Fruit fly (Drosophila melanogaster) whole organism, embryonic: ENCODE data around the gene TfIIFbeta.
A peak's percentile ranks its signal among the peaks of the same experiment; 100 is the strongest.

ENCODE experiments used
- Abd-B ChIP-seq: fragments of 200-800 bp; sonication (Bioruptor generic); optimal IDR thresholded peaks from 2 replicates; lab custom pipeline; 2018; ENCODE audit warnings: missing biosample characterization, mild to moderate bottlenecking, missing genetic modification characterization, moderate library complexity
- BEAF-32 ChIP-seq: fragments of 200-800 bp; sonication (Bioruptor generic); optimal IDR thresholded peaks from 3 replicates; lab custom pipeline; 2017; ENCODE audit warnings: missing biosample characterization, missing genetic modification characterization, mild to moderate bottlenecking, moderate library complexity, missing genetic modification reagents
- Blimp-1 ChIP-seq: fragments of 200-800 bp; sonication (Bioruptor generic); optimal IDR thresholded peaks from 3 replicates; lab custom pipeline; 2018; ENCODE audit warnings: missing biosample characterization, missing genetic modification characterization, mild to moderate bottlenecking, moderate library complexity, missing genetic modification reagents
- BtbVII ChIP-seq: fragments of 200-800 bp; sonication (Bioruptor generic); optimal IDR thresholded peaks from 3 replicates; lab custom pipeline; 2017; ENCODE audit warnings: missing biosample characterization, mild to moderate bottlenecking, missing genetic modification characterization
- Bteb2 ChIP-seq: fragments of 200-800 bp; sonication (Bioruptor generic); optimal IDR thresholded peaks from 2 replicates; lab custom pipeline; 2016; ENCODE audit warnings: missing biosample characterization, missing genetic modification characterization
- CG10267 ChIP-seq: fragments of 200-800 bp; sonication (Bioruptor generic); optimal IDR thresholded peaks from 2 replicates; lab custom pipeline; 2018; ENCODE audit warnings: missing biosample characterization, mild to moderate bottlenecking, missing genetic modification characterization, moderate library complexity
- CG1233 ChIP-seq: fragments of 200-800 bp; sonication (Bioruptor generic); optimal IDR thresholded peaks from 4 replicates; lab custom pipeline; 2018; ENCODE audit warnings: missing biosample characterization, mild to moderate bottlenecking, missing genetic modification characterization
- CG13287 ChIP-seq: fragments of 200-800 bp; sonication (Bioruptor generic); IDR thresholded peaks from 2 replicates; pipeline ENCODE4 v1.3.6; 2022; ENCODE audit warnings: missing biosample characterization, missing genetic modification characterization; ENCODE audit not compliant: partially characterized antibody
- CG14667 ChIP-seq: fragments of 200-800 bp; sonication (Bioruptor generic); IDR thresholded peaks from 2 replicates; pipeline ENCODE4 v1.3.6; 2022; ENCODE audit warnings: missing biosample characterization, missing genetic modification characterization
- CG17912 ChIP-seq: fragments of 200-800 bp; sonication (Bioruptor generic); optimal IDR thresholded peaks from 2 replicates; lab custom pipeline; 2018; ENCODE audit warnings: missing biosample characterization, mild to moderate bottlenecking, missing genetic modification characterization
- CG1832 ChIP-seq: fragments of 200-800 bp; sonication (Bioruptor generic); optimal IDR thresholded peaks from 2 replicates; lab custom pipeline; 2017; ENCODE audit warnings: missing biosample characterization, mild to moderate bottlenecking, missing genetic modification characterization, inconsistent platforms
- CG32532 ChIP-seq: fragments of 200-800 bp; sonication (Bioruptor generic); IDR thresholded peaks from 2 replicates; pipeline ENCODE4 v1.3.6; 2022; ENCODE audit warnings: missing biosample characterization, missing genetic modification characterization
- CG3726 ChIP-seq: fragments of 200-800 bp; sonication (Bioruptor generic); IDR thresholded peaks from 3 replicates; pipeline ENCODE4, ENCODE4 v1.3.6; 2022; ENCODE audit warnings: missing biosample characterization, missing genetic modification characterization
- CG4360 ChIP-seq: fragments of 200-800 bp; sonication (Bioruptor generic); IDR thresholded peaks from 2 replicates; pipeline ENCODE4 v1.3.6; 2022; ENCODE audit warnings: missing biosample characterization, missing genetic modification characterization
- CG4424 ChIP-seq: fragments of 200-800 bp; sonication (Bioruptor generic); optimal IDR thresholded peaks from 3 replicates; lab custom pipeline; 2016; ENCODE audit warnings: missing biosample characterization, missing genetic modification characterization
- CG4617 ChIP-seq: fragments of 200-800 bp; sonication (Bioruptor generic); optimal IDR thresholded peaks from 3 replicates; lab custom pipeline; 2016; ENCODE audit warnings: missing biosample characterization, missing genetic modification characterization, borderline replicate concordance
- CG8290 ChIP-seq, 3 experiments: fragments of 200-800 bp; sonication (Bioruptor generic); optimal IDR thresholded peaks; 2 replicates each; lab custom pipeline; 2016 to 2019; ENCODE audit warnings: missing biosample characterization in 3 of 3, missing genetic modification characterization in 3 of 3, mild to moderate bottlenecking in 2 of 3, moderate library complexity in 1 of 3
- CG8478 ChIP-seq: fragments of >200 bp; optimal IDR thresholded peaks from 2 replicates; lab custom pipeline; 2018
- CG9797 ChIP-seq: fragments of 200-800 bp; sonication (Bioruptor generic); optimal IDR thresholded peaks from 3 replicates; lab custom pipeline; 2018; ENCODE audit warnings: missing biosample characterization, mild to moderate bottlenecking, missing genetic modification characterization
- CoRest ChIP-seq: fragments of 200-800 bp; sonication (Bioruptor generic); optimal IDR thresholded peaks from 3 replicates; lab custom pipeline; 2018; ENCODE audit warnings: missing biosample characterization, mild to moderate bottlenecking, missing genetic modification characterization, moderate library complexity
- Dbx ChIP-seq: fragments of 200-800 bp; sonication (Bioruptor generic); IDR thresholded peaks from 3 replicates; pipeline ENCODE4 v1.3.6; 2022; ENCODE audit warnings: missing biosample characterization, missing genetic modification characterization
- Dp ChIP-seq: fragments of 200-800 bp; sonication (Bioruptor generic); optimal IDR thresholded peaks from 2 replicates; lab custom pipeline; 2018; ENCODE audit warnings: missing biosample characterization, mild to moderate bottlenecking, missing genetic modification characterization, moderate library complexity
- E2f2 ChIP-seq: fragments of 200-800 bp; sonication (Bioruptor generic); IDR thresholded peaks from 2 replicates; pipeline ENCODE4 v1.3.6; 2022; ENCODE audit warnings: missing biosample characterization, missing genetic modification characterization
- Elba2 ChIP-seq: fragments of 200-800 bp; sonication (Bioruptor generic); optimal IDR thresholded peaks from 3 replicates; lab custom pipeline; 2016; ENCODE audit warnings: missing biosample characterization, missing genetic modification characterization
- Ets97D ChIP-seq: fragments of 200-800 bp; sonication (Bioruptor generic); optimal IDR thresholded peaks from 3 replicates; lab custom pipeline; 2016; ENCODE audit warnings: missing biosample characterization, missing genetic modification characterization
- Fer3 ChIP-seq: fragments of 200-800 bp; sonication (Bioruptor generic); optimal IDR thresholded peaks from 2 replicates; lab custom pipeline; 2018; ENCODE audit warnings: missing biosample characterization, mild to moderate bottlenecking, missing genetic modification characterization, moderate library complexity
- MBD-R2 ChIP-seq: fragments of 200-800 bp; sonication (Bioruptor generic); IDR thresholded peaks from 2 replicates; pipeline ENCODE4 v1.3.6; 2022; ENCODE audit warnings: missing biosample characterization, missing genetic modification characterization
- MESR4 ChIP-seq: fragments of 200-800 bp; sonication (Bioruptor generic); optimal IDR thresholded peaks from 2 replicates; lab custom pipeline; 2018; ENCODE audit warnings: missing biosample characterization, mild to moderate bottlenecking, missing genetic modification characterization, moderate library complexity
- Mad ChIP-seq: fragments of 200-800 bp; sonication (Bioruptor generic); optimal IDR thresholded peaks from 2 replicates; lab custom pipeline; 2016; ENCODE audit warnings: missing biosample characterization, missing genetic modification characterization
- Myb ChIP-seq: fragments of 200-800 bp; sonication (Bioruptor generic); optimal IDR thresholded peaks from 2 replicates; lab custom pipeline; 2016; ENCODE audit warnings: missing biosample characterization, missing genetic modification characterization
- Rfx ChIP-seq: fragments of 200-800 bp; sonication (Bioruptor generic); IDR thresholded peaks from 2 replicates; pipeline ENCODE4 v1.3.6; 2022; ENCODE audit warnings: missing biosample characterization, missing genetic modification characterization
- Six4 ChIP-seq: fragments of 200-800 bp; sonication (Bioruptor generic); optimal IDR thresholded peaks from 2 replicates; lab custom pipeline; 2016; ENCODE audit warnings: missing biosample characterization, missing genetic modification characterization
- Tbp ChIP-seq: fragments of >200 bp; optimal IDR thresholded peaks from 2 replicates; lab custom pipeline; 2018; ENCODE audit warnings: missing biosample characterization, missing genetic modification characterization
- al ChIP-seq: fragments of 200-800 bp; sonication (Bioruptor generic); IDR thresholded peaks from 2 replicates; pipeline ENCODE4 v1.3.6; 2022; ENCODE audit warnings: missing biosample characterization, missing genetic modification characterization
- ato ChIP-seq: fragments of 200-800 bp; sonication (Bioruptor generic); IDR thresholded peaks from 2 replicates; pipeline ENCODE4 v1.3.6; 2022; ENCODE audit warnings: missing biosample characterization, missing genetic modification characterization; ENCODE audit not compliant: partially characterized antibody
- dati ChIP-seq: fragments of 200-800 bp; sonication (Bioruptor generic); IDR thresholded peaks from 2 replicates; pipeline ENCODE4 v1.3.6; 2022; ENCODE audit warnings: missing biosample characterization, missing genetic modification characterization
- fd96Cb ChIP-seq: fragments of 200-800 bp; sonication (Bioruptor generic); optimal IDR thresholded peaks from 2 replicates; lab custom pipeline; 2018; ENCODE audit warnings: missing biosample characterization, mild to moderate bottlenecking, missing genetic modification characterization, moderate library complexity
- gfzf ChIP-seq: fragments of 200-800 bp; sonication (Bioruptor generic); optimal IDR thresholded peaks from 2 replicates; lab custom pipeline; 2016; ENCODE audit warnings: missing biosample characterization, mild to moderate bottlenecking, missing genetic modification characterization, moderate library complexity
- lbe ChIP-seq: fragments of 200-800 bp; sonication (Bioruptor generic); optimal IDR thresholded peaks from 2 replicates; lab custom pipeline; 2016; ENCODE audit warnings: missing biosample characterization, mild to moderate bottlenecking, missing genetic modification characterization
- maf-S ChIP-seq: fragments of 200-800 bp; sonication (Bioruptor generic); optimal IDR thresholded peaks from 2 replicates; lab custom pipeline; 2016; ENCODE audit warnings: missing biosample characterization, missing genetic modification characterization
- pan ChIP-seq, 4 experiments: fragments of >200 bp in 3 of 4; fragments of 200-800 bp in 1 of 4; sonication (Bioruptor generic) in 1 of 4; optimal IDR thresholded peaks in 3 of 4; IDR thresholded peaks in 1 of 4; 2 replicates each; pipeline versions ENCODE4 v1.3.6 to Lab custom; 2017 to 2022; ENCODE audit warnings: missing biosample characterization in 2 of 4, missing genetic modification characterization in 2 of 4, mixed read lengths in 1 of 4
- pfk ChIP-seq: fragments of 200-800 bp; sonication (Bioruptor generic); optimal IDR thresholded peaks from 2 replicates; lab custom pipeline; 2018; ENCODE audit warnings: missing biosample characterization, mild to moderate bottlenecking, missing genetic modification characterization, moderate library complexity
- pzg ChIP-seq: fragments of 200-800 bp; sonication (Bioruptor generic); optimal IDR thresholded peaks from 3 replicates; lab custom pipeline; 2018; ENCODE audit warnings: missing biosample characterization, mild to moderate bottlenecking, missing genetic modification characterization, moderate library complexity
- ro ChIP-seq: fragments of 200-800 bp; sonication (Bioruptor generic); IDR thresholded peaks from 2 replicates; pipeline ENCODE4 v1.3.6; 2022; ENCODE audit warnings: missing biosample characterization, missing genetic modification characterization
- shn ChIP-seq: fragments of 200-800 bp; sonication (Bioruptor generic); optimal IDR thresholded peaks from 3 replicates; lab custom pipeline; 2016; ENCODE audit warnings: missing biosample characterization, missing genetic modification characterization
- sna ChIP-seq: fragments of 200-800 bp; sonication (Bioruptor generic); IDR thresholded peaks from 2 replicates; pipeline ENCODE4 v1.3.6; 2022; ENCODE audit warnings: missing biosample characterization, missing genetic modification characterization; ENCODE audit not compliant: partially characterized antibody
- stwl ChIP-seq: fragments of 200-800 bp; sonication (Bioruptor generic); optimal IDR thresholded peaks from 3 replicates; lab custom pipeline; 2018; ENCODE audit warnings: missing biosample characterization, mild to moderate bottlenecking, missing genetic modification characterization, moderate library complexity
- trem ChIP-seq: fragments of 200-800 bp; optimal IDR thresholded peaks from 3 replicates; lab custom pipeline; 2019; ENCODE audit warnings: missing biosample characterization, mild to moderate bottlenecking, missing genetic modification characterization, moderate library complexity
- zfh1 ChIP-seq: fragments of 200-800 bp; sonication (Bioruptor generic); IDR thresholded peaks from 3 replicates; pipeline ENCODE4 v1.3.6; 2022; ENCODE audit warnings: missing biosample characterization, missing genetic modification characterization

TfIIFbeta gene

dm6 chr3R:10767526-10767925, at the start of gene TfIIFbeta:
TSS of gene TfIIFbeta (minus strand) at chr3R:10767804.
- no peak for TF ChIP-seq Fer3 (tag; lab: Kevin White, UChicago)
- no peak for TF ChIP-seq BtbVII (GFP tag; lab: Kevin White, UChicago)
- peak; percentile 22 for TF ChIP-seq trem (tag; lab: Kevin White, UChicago)
- TF ChIP-seq CoRest (tag; lab: Kevin White, UChicago): no peak
- no peak for TF ChIP-seq maf-S (GFP tag; lab: Kevin White, UChicago)
- TF ChIP-seq BEAF-32 (GFP tag; lab: Kevin White, UChicago): peak; percentile 16
- no peak for TF ChIP-seq lbe (GFP tag; lab: Kevin White, UChicago)
- peak; percentile 90 for TF ChIP-seq E2f2 (GFP tag; lab: Robert Waterston, UW)
- peak; percentile 50 for TF ChIP-seq pzg (GFP tag; lab: Kevin White, UChicago)
- TF ChIP-seq shn (GFP tag; lab: Kevin White, UChicago): no peak
- no peak for TF ChIP-seq CG13287 (GFP tag; lab: Robert Waterston, UW)
- TF ChIP-seq MBD-R2: peak; percentile 67
- peak; percentile 62 for TF ChIP-seq MESR4 (GFP tag; lab: Kevin White, UChicago)
- no peak for TF ChIP-seq CG8478 (lab: Kevin White, UChicago)
- TF ChIP-seq zfh1: no peak
- peak; percentile 97 for TF ChIP-seq CG4360 (GFP tag; lab: Robert Waterston, UW)
- no peak for TF ChIP-seq CG4424 (GFP tag; lab: Kevin White, UChicago)
- no peak for TF ChIP-seq ato (GFP tag; lab: Robert Waterston, UW)
- no peak for TF ChIP-seq Mad (GFP tag; lab: Kevin White, UChicago)
- TF ChIP-seq fd96Cb (tag; lab: Kevin White, UChicago): no peak
- peak; percentile 85 for TF ChIP-seq gfzf
- peak; percentile 62 for TF ChIP-seq CG9797 (GFP tag; lab: Kevin White, UChicago)
- TF ChIP-seq Abd-B: no peak
- peak; percentile 87 for TF ChIP-seq Dp (GFP tag; lab: Kevin White, UChicago)
- TF ChIP-seq ro (GFP tag; lab: Robert Waterston, UW): no peak
- TF ChIP-seq CG4617: peak; percentile 62
- TF ChIP-seq Six4 (GFP tag; lab: Kevin White, UChicago): no peak
- TF ChIP-seq dati (GFP tag; lab: Robert Waterston, UW): no peak
- TF ChIP-seq Dbx (GFP tag; lab: Robert Waterston, UW): 0 out of 3 replicates have a peak, but pooled peaks have one; percentile 13
- no peak for TF ChIP-seq CG17912 (GFP tag; lab: Kevin White, UChicago)
- no peak for TF ChIP-seq Bteb2 (GFP tag; lab: Kevin White, UChicago)
- TF ChIP-seq Elba2 (GFP tag; lab: Kevin White, UChicago): no peak
- no peak for TF ChIP-seq CG32532 (GFP tag; lab: Robert Waterston, UW)
- no peak for TF ChIP-seq CG8290 (GFP tag; optimal IDR thresholded peaks at IDR 0.05; lab: Kevin White, UChicago)
- TF ChIP-seq CG8290 (tag; optimal IDR thresholded peaks at IDR 0.05; lab: Kevin White, UChicago): no peak
- TF ChIP-seq CG10267: peak; percentile 7
- TF ChIP-seq, all 482 proteins: peak for 13

- TF ChIP-seq al (GFP tag; lab: Robert Waterston, UW) (no peak), CG4617 (peak; percentile 3), MBD-R2 (peak; percentile 23; the same call in 1 of the 2 replicates), CG1832 (GFP tag; lab: Kevin White, UChicago) (no peak), CG3726 (GFP tag; lab: Robert Waterston, UW) (no peak), Dp (GFP tag; lab: Kevin White, UChicago) (peak; percentile 84), Rfx (GFP tag; lab: Robert Waterston, UW) (peak; percentile 44; the same call in 1 of the 2 replicates), stwl (tag; lab: Kevin White, UChicago) (peak; percentile 21), Ets97D (peak; percentile 37), Myb (GFP tag; lab: Kevin White, UChicago) (peak; percentile 79), pfk (GFP tag; lab: Kevin White, UChicago) (no peak), CG1233 (GFP tag; lab: Kevin White, UChicago) (no peak), pan (optimal IDR thresholded peaks at IDR 0.05; lab: Kevin White, UChicago) (no peak), pan (GFP tag; optimal IDR thresholded peaks at IDR 0.05 in 1 of 2, IDR thresholded peaks at IDR 0.05 in 1 of 2) (no peak), Tbp (GFP tag; lab: Kevin White, UChicago) (no peak), pzg (GFP tag; lab: Kevin White, UChicago) (peak; percentile 22), sna (GFP tag; lab: Robert Waterston, UW) (0 out of 2 replicates have a peak, but pooled peaks have one; percentile 14), CG14667 (GFP tag; lab: Robert Waterston, UW) (no peak), Blimp-1 (peak; percentile 53)
Measured at dm6 chr3R:10815032-10815431, 47.4 kb upstream of the TfIIFbeta start, which contains the start of the genes CG14693 and TTLL15. TSS of gene CG14693 (minus strand) at chr3R:10815047. TSS of gene TTLL15 (plus strand) at chr3R:10815288.
